Fruit fly (Drosophila melanogaster) Kc167 (cell line): ENCODE data around the gene ast.

Experiments used
- Myc ChIP-seq: fragments of >200 bp; optimal IDR thresholded peaks from 2 replicates; lab custom pipeline; 2017; ENCODE audit warnings: missing external identifiers
- insv ChIP-seq: fragments of >200 bp; optimal IDR thresholded peaks from 3 replicates; lab custom pipeline; 2018; ENCODE audit warnings: missing external identifiers
- ttk ChIP-seq: sonication (Bioruptor generic); optimal IDR thresholded peaks from 2 replicates; lab custom pipeline; 2017; ENCODE audit warnings: missing external identifiers

DNA sequence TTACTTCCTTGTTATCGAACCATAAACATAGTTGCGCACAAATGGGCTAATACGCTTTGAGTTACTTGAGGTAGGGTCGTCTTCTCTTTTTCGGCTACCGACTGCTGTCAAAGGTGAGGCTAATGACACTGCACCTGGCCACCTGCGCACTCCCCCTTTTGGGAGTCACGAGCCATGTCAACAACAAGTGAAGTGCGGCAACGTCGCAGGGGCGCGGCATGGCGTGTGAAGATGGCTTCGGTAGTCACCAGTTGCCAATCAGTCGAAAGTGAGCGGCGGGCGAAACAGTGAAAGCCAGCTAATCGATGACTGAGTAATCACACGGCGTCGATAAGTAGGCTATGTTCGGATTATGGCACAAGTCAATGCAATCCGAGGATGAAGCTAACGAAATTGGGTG is 20.2 kb upstream of the ast start:
- TF ChIP-seq ttk (lab: Kevin White, UChicago) (no peak), insv (lab: Kevin White, UChicago) (no peak), Myc (lab: Kevin White, UChicago) (no peak)
